Worm (Caenorhabditis elegans) whole organism, L4/young adult: ENCODE results near the gene T23F11.2.

Experiments
- dao-5 ChIP-seq: sonication (generic microtip); optimal IDR thresholded peaks from 2 replicates; lab custom pipeline; 2016; ENCODE audit warnings: missing genotype, missing genetic modification characterization, moderate library complexity, missing compliant biosample characterization
- him-1 ChIP-seq: sonication (generic microtip); optimal IDR thresholded peaks from 2 replicates; lab custom pipeline; 2016; ENCODE audit warnings: missing genotype, missing genetic modification reagents, missing genetic modification characterization, missing compliant biosample characterization

DNA sequence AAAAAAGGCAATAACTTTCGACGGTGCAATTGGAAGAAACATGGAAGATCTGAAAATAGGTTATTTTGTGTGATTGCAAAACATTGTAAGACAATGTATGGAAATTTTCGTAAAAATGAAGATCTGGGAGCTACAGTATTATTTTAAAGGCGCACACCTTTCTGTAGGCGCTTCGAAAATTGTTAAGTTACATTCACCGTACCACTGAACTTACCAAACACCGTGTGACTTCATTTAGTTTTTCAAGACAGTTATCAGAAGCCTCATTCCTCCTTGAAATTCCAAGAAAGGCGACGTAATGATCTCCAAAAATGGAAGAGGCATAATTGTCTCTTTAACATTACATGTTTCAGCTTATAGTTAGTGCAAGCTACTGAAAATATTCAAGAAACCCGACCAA is 1.4 kb downstream of the T23F11.2 start:
- TF ChIP-seq dao-5 (tag; lab: Kevin White, UChicago) (no peak), him-1 (tag; lab: Kevin White, UChicago) (no peak)
